Fruit fly (Drosophila melanogaster): Measurements from ENCODE around the gene GILT3.

The GILT3 gene

DNA sequence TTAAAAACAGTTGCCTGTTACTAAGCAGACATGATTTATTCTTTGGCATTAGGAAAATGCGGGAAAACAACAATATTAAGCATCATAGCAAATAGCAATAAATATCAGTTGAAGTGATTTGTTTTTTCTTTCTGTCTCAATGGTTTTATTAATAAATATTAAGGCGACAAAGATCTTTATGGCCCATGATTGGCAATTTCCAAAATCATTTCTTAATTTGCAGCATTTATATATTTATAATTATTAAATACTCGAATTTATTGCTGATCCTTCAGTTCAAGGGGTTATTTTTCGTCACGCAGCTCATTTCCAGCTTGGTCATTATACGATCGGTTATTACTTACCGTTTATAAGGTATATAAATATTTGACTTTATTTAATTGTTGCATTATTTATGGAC lies 50.5 kb downstream of the GILT3 start:
- TF ChIP-seq noc (tag; optimal IDR thresholded peaks at IDR 0.05), result peak; percentile 69
